Worm (Caenorhabditis elegans) whole organism, early embryonic: Measurements from ENCODE around the gene cox-6A.
"Not testable (repeated sequence)": the region's sequence is repeated elsewhere in the genome, so short reads cannot be mapped to it uniquely, and the experiment has no call there.

Source experiments
- sea-1 ChIP-seq: fragments of 200-800 bp; sonication (Bioruptor generic); conservative IDR thresholded peaks from 2 replicates; pipeline ENCODE4 v1.3.6; 2022; ENCODE audit warnings: missing genetic modification characterization, missing compliant biosample characterization
- tra-4 ChIP-seq: sonication (generic microtip); optimal IDR thresholded peaks from 2 replicates; lab custom pipeline; 2017; ENCODE audit warnings: missing genetic modification characterization, missing compliant biosample characterization

DNA sequence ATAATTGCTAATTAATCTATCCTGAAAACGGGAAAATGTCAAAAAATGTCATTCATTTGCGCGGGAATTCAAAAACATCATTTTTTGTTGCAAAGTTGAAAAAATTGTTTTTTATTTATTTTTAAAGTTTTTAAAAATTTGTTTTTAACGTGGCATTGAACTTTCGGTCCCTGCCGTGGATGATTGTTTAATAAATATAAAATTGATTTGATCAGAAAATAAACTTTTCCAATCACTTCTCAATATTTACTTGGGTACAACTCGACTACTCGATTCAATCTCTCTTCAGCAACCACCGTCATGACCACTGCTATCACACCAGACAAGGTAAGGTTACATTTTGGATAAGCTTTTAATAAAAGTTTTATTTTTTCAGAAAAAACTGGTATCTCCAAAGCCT, 19.1 kb upstream of the cox-6A start, which contains the start of gene C45G9.4:
- not testable (repeated sequence) for TF ChIP-seq sea-1 (GFP tag; lab: Robert Waterston, UW); tra-4 (tag; lab: Kevin White, UChicago)
